Worm (Caenorhabditis elegans) whole organism, L4 larva: ENCODE measurements around the gene ZC449.7.
A peak's percentile ranks its signal among the peaks of the same experiment; 100 is the strongest.

Experiments used
- T20F7.1 ChIP-seq: fragments of 200-800 bp; sonication (Bioruptor generic); optimal IDR thresholded peaks from 2 replicates; lab custom pipeline; 2018; ENCODE audit warnings: mild to moderate bottlenecking, missing genetic modification characterization, missing compliant biosample characterization
- aly-2 ChIP-seq: sonication (generic microtip); optimal IDR thresholded peaks from 2 replicates; lab custom pipeline; 2018; ENCODE audit warnings: missing biosample characterization, missing genetic modification characterization
- ceh-28 ChIP-seq: fragments of 150-350 bp; optimal IDR thresholded peaks from 2 replicates; lab custom pipeline; 2014; ENCODE audit warnings: missing biosample characterization, missing genetic modification reagents, missing genetic modification characterization
- egl-27 ChIP-seq: sonication (generic microtip); optimal IDR thresholded peaks from 3 replicates; lab custom pipeline; 2017; ENCODE audit warnings: missing biosample characterization, missing genetic modification reagents, missing genetic modification characterization
- hif-1 ChIP-seq, 2 experiments: sonication (generic microtip); optimal IDR thresholded peaks; 2 replicates each; lab custom pipeline; 2016 to 2017; ENCODE audit warnings: missing compliant biosample characterization in 2 of 2, missing genetic modification characterization in 2 of 2, missing genetic modification reagents in 2 of 2, missing genotype in 2 of 2, mild to moderate bottlenecking in 1 of 2
- lin-1 ChIP-seq: fragments of 200-800 bp; sonication (Bioruptor generic); IDR thresholded peaks from 2 replicates; pipeline ENCODE4 v1.3.6; 2022; ENCODE audit warnings: missing genetic modification reagents, missing genetic modification characterization, missing compliant biosample characterization
- lin-38 ChIP-seq: fragments of 200-800 bp; sonication (Bioruptor generic); IDR thresholded peaks from 2 replicates; pipeline ENCODE4 v1.3.6; 2022; ENCODE audit warnings: missing genetic modification reagents, missing genetic modification characterization, missing compliant biosample characterization
- snpc-4 ChIP-seq: fragments of 150-350 bp; optimal IDR thresholded peaks from 2 replicates; lab custom pipeline; 2014; ENCODE audit warnings: missing biosample characterization, missing genetic modification characterization
- unc-130 ChIP-seq: sonication (generic microtip); optimal IDR thresholded peaks from 2 replicates; lab custom pipeline; 2016; ENCODE audit warnings: missing genetic modification reagents, missing genetic modification characterization, missing compliant biosample characterization
- unc-62 ChIP-seq, 3 experiments: fragments of 150-350 bp in 1 of 3; sonication (generic microtip); optimal IDR thresholded peaks in 2 of 3; peaks in 1 of 3; 1 replicate in 1 of 3; 2 replicates in 2 of 3; lab custom pipeline; 2014 to 2017; ENCODE audit warnings: missing biosample characterization in 3 of 3, missing genetic modification characterization in 3 of 3, missing genetic modification reagents in 3 of 3, missing genotype in 1 of 3

DNA sequence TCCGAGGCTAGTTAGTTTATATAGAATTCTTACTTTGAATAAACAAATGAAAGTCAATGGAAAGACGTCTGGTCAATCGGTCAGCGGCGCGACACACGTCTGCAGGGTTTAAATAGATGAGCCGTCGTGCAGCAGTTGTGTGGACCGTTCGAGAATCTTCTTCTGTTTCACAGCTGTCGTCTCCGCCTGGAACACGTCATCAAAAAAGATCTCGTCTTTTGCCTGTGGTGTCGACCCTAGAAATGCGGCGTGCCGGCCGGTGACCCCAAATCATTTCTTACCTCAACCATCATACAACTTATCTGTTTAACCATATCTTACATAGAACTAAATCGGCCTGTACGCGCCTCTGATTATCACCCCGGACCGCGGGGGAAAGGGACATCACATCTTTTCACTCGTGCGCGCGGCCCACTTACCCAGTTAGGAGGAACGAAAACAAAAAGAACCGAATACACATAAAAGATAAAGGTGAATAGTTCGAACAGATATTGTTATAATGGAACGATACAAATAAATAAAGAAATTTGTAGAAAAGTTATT lies 41.8 kb upstream of the ZC449.7 start:
- no peak for TF ChIP-seq egl-27
- no peak for TF ChIP-seq lin-1
- TF ChIP-seq ceh-28 (tag; lab: Kevin White, UChicago): no peak
- no peak for TF ChIP-seq hif-1 (tag; optimal IDR thresholded peaks at IDR 0.05; lab: Kevin White, UChicago)
- no peak for TF ChIP-seq snpc-4
- TF ChIP-seq aly-2 (tag; lab: Kevin White, UChicago): no peak
- no peak for TF ChIP-seq T20F7.1 (GFP tag; lab: Kevin White, UChicago)
- TF ChIP-seq lin-38 (GFP tag; lab: Robert Waterston, UW): no peak
- TF ChIP-seq unc-62 (GFP tag; optimal IDR thresholded peaks at IDR 0.05 in 1 of 2; lab: Kevin White, UChicago): peak in 1 of 2 experiments; percentile 93
- no peak for TF ChIP-seq unc-62 (tag; optimal IDR thresholded peaks at IDR 0.05; lab: Kevin White, UChicago)
- TF ChIP-seq unc-130 (GFP tag; lab: Kevin White, UChicago): no peak
